Worm (Caenorhabditis elegans): Measurements from ENCODE around the gene mdt-8.

ce11 chrII:11569213-11569868 lies 35.7 kb upstream of the mdt-8 start, which contains the start of the genes F54D5.23 and F54D5.4:
- TF ChIP-seq pha-4 (tag; optimal IDR thresholded peaks at IDR 0.05) (no peak), zip-8 (tag; optimal IDR thresholded peaks at IDR 0.05) (no peak), nhr-237 (tag; optimal IDR thresholded peaks at IDR 0.05) (no peak), elt-1 (tag; optimal IDR thresholded peaks at IDR 0.05; ENCODE audit: borderline replicate concordance, insufficient read depth) (no peak), elt-3 (tag; optimal IDR thresholded peaks at IDR 0.05) (no peak), nhr-28 (tag; optimal IDR thresholded peaks at IDR 0.05) (no peak), ztf-11 (tag; optimal IDR thresholded peaks at IDR 0.05) (no peak)
